Fruit fly (Drosophila melanogaster) whole organism, embryonic: Measurements from ENCODE around the gene Tmep.

Experiments used
- BtbVII ChIP-seq: fragments of 200-800 bp; sonication (Bioruptor generic); optimal IDR thresholded peaks from 3 replicates; lab custom pipeline; 2017; ENCODE audit warnings: missing biosample characterization, mild to moderate bottlenecking, missing genetic modification characterization
- CG10147 ChIP-seq: fragments of 200-800 bp; sonication (Bioruptor generic); optimal IDR thresholded peaks from 2 replicates; lab custom pipeline; 2019; ENCODE audit warnings: missing biosample characterization, mild to moderate bottlenecking, missing genetic modification characterization, moderate library complexity
- CG10209 ChIP-seq: fragments of 200-800 bp; sonication (Bioruptor generic); optimal IDR thresholded peaks from 3 replicates; lab custom pipeline; 2017; ENCODE audit warnings: missing biosample characterization, mild to moderate bottlenecking, missing genetic modification characterization, missing genetic modification reagents
- CG10321 ChIP-seq: fragments of 200-800 bp; sonication (Bioruptor generic); IDR thresholded peaks from 2 replicates; pipeline ENCODE4 v1.3.6; 2022; ENCODE audit warnings: missing biosample characterization, missing genetic modification characterization
- CG10979 ChIP-seq: fragments of 200-800 bp; sonication (Bioruptor generic); optimal IDR thresholded peaks from 2 replicates; lab custom pipeline; 2018; ENCODE audit warnings: missing biosample characterization, mild to moderate bottlenecking, missing genetic modification characterization, moderate library complexity
- CG11504 ChIP-seq: fragments of 200-800 bp; sonication (Bioruptor generic); optimal IDR thresholded peaks from 3 replicates; lab custom pipeline; 2019; ENCODE audit warnings: missing biosample characterization, mild to moderate bottlenecking, missing genetic modification characterization, moderate library complexity
- CG11560 ChIP-seq: fragments of 200-800 bp; sonication (Bioruptor generic); IDR thresholded peaks from 3 replicates; pipeline ENCODE4 v1.3.6; 2022; ENCODE audit warnings: missing biosample characterization, missing genetic modification characterization
- CG1233 ChIP-seq: fragments of 200-800 bp; sonication (Bioruptor generic); optimal IDR thresholded peaks from 4 replicates; lab custom pipeline; 2018; ENCODE audit warnings: missing biosample characterization, mild to moderate bottlenecking, missing genetic modification characterization
- CG12744 ChIP-seq: fragments of 200-800 bp; sonication (Bioruptor generic); optimal IDR thresholded peaks from 2 replicates; lab custom pipeline; 2016; ENCODE audit warnings: missing biosample characterization, missing genetic modification characterization
- CG12942 ChIP-seq: fragments of 200-800 bp; sonication (Bioruptor generic); optimal IDR thresholded peaks from 3 replicates; lab custom pipeline; 2016; ENCODE audit warnings: missing biosample characterization, missing genetic modification characterization
- CG14014 ChIP-seq: fragments of 200-800 bp; sonication (Bioruptor generic); IDR thresholded peaks from 2 replicates; pipeline ENCODE4 v1.3.6; 2022; ENCODE audit warnings: missing biosample characterization, missing genetic modification characterization
- CG17912 ChIP-seq: fragments of 200-800 bp; sonication (Bioruptor generic); optimal IDR thresholded peaks from 2 replicates; lab custom pipeline; 2018; ENCODE audit warnings: missing biosample characterization, mild to moderate bottlenecking, missing genetic modification characterization
- CG2875 ChIP-seq: fragments of 200-800 bp; sonication (Bioruptor generic); optimal IDR thresholded peaks from 2 replicates; lab custom pipeline; 2017; ENCODE audit warnings: missing biosample characterization, mild to moderate bottlenecking, missing genetic modification characterization, missing genetic modification reagents
- CG2889 ChIP-seq: fragments of 200-800 bp; sonication (Bioruptor generic); IDR thresholded peaks from 3 replicates; pipeline ENCODE4 v1.3.6; 2022; ENCODE audit warnings: missing biosample characterization, missing genetic modification characterization
- CG30020 ChIP-seq: fragments of 200-800 bp; optimal IDR thresholded peaks from 2 replicates; lab custom pipeline; 2019; ENCODE audit warnings: missing biosample characterization, mild to moderate bottlenecking, missing genetic modification characterization, moderate library complexity
- CG31441 ChIP-seq: fragments of 200-800 bp; sonication (Bioruptor generic); IDR thresholded peaks from 2 replicates; pipeline ENCODE4 v1.3.6; 2022; ENCODE audit warnings: missing biosample characterization, missing genetic modification characterization
- CG4404 ChIP-seq: fragments of 200-800 bp; sonication (Bioruptor generic); IDR thresholded peaks from 2 replicates; pipeline ENCODE4 v1.3.6; 2022; ENCODE audit warnings: missing biosample characterization, missing genetic modification characterization
- CG5180 ChIP-seq: fragments of 200-800 bp; sonication (Bioruptor generic); optimal IDR thresholded peaks from 3 replicates; lab custom pipeline; 2017; ENCODE audit warnings: missing biosample characterization, missing genetic modification characterization, mild to moderate bottlenecking, moderate library complexity, missing genetic modification reagents
- CG6765 ChIP-seq: fragments of 200-800 bp; sonication (Bioruptor generic); optimal IDR thresholded peaks from 3 replicates; lab custom pipeline; 2017; ENCODE audit warnings: missing biosample characterization, mild to moderate bottlenecking, missing genetic modification characterization
- NfI ChIP-seq: fragments of 200-800 bp; sonication (Bioruptor generic); optimal IDR thresholded peaks from 3 replicates; lab custom pipeline; 2018; ENCODE audit warnings: missing biosample characterization, mild to moderate bottlenecking, missing genetic modification characterization, moderate library complexity
- Scr ChIP-seq: fragments of 200-800 bp; sonication (Bioruptor generic); IDR thresholded peaks from 2 replicates; pipeline ENCODE4 v1.3.6; 2022; ENCODE audit warnings: missing biosample characterization, missing genetic modification characterization; ENCODE audit not compliant: partially characterized antibody
- bcd ChIP-seq: fragments of 200-800 bp; sonication (Bioruptor generic); optimal IDR thresholded peaks from 2 replicates; lab custom pipeline; 2017; ENCODE audit warnings: missing biosample characterization, mild to moderate bottlenecking, missing genetic modification characterization
- cato ChIP-seq: fragments of 200-800 bp; sonication (Bioruptor generic); optimal IDR thresholded peaks from 2 replicates; lab custom pipeline; 2016; ENCODE audit warnings: missing biosample characterization, missing genetic modification characterization, borderline replicate concordance
- dmrt11E ChIP-seq: fragments of 200-800 bp; sonication (Bioruptor generic); optimal IDR thresholded peaks from 3 replicates; lab custom pipeline; 2018; ENCODE audit warnings: missing biosample characterization, mild to moderate bottlenecking, missing genetic modification characterization, moderate library complexity
- dpn ChIP-seq, 2 experiments: fragments of 200-800 bp; sonication (Bioruptor generic); optimal IDR thresholded peaks; 3 replicates each; lab custom pipeline; 2016; ENCODE audit warnings: missing biosample characterization in 2 of 2, missing genetic modification characterization in 2 of 2
- eve ChIP-seq, 2 experiments: fragments of >200 bp; optimal IDR thresholded peaks; 2 replicates each; lab custom pipeline; 2017; ENCODE audit warnings: missing biosample characterization in 2 of 2, missing genetic modification characterization in 2 of 2
- fd102C ChIP-seq: fragments of 200-800 bp; sonication (Bioruptor generic); optimal IDR thresholded peaks from 2 replicates; lab custom pipeline; 2018; ENCODE audit warnings: missing biosample characterization, mild to moderate bottlenecking, missing genetic modification characterization, moderate library complexity
- gce ChIP-seq: fragments of 200-800 bp; sonication (Bioruptor generic); IDR thresholded peaks from 3 replicates; pipeline ENCODE4 v1.3.6; 2022; ENCODE audit warnings: missing biosample characterization, missing genetic modification characterization
- gem ChIP-seq: fragments of 200-800 bp; sonication (Bioruptor generic); optimal IDR thresholded peaks from 2 replicates; lab custom pipeline; 2019; ENCODE audit warnings: missing biosample characterization, mild to moderate bottlenecking, missing genetic modification characterization, moderate library complexity
- inv ChIP-seq: fragments of 200-800 bp; sonication (Bioruptor generic); IDR thresholded peaks from 2 replicates; pipeline ENCODE4 v1.3.6; 2022; ENCODE audit warnings: missing biosample characterization, missing genetic modification characterization; ENCODE audit not compliant: partially characterized antibody
- otp ChIP-seq: fragments of 200-800 bp; sonication (Bioruptor generic); IDR thresholded peaks from 3 replicates; pipeline ENCODE4, ENCODE4 v1.3.6; 2022; ENCODE audit warnings: missing biosample characterization, missing genetic modification characterization
- p53 ChIP-seq: fragments of 200-800 bp; sonication (Bioruptor generic); optimal IDR thresholded peaks from 2 replicates; lab custom pipeline; 2016; ENCODE audit warnings: missing biosample characterization, missing genetic modification characterization
- pita ChIP-seq: fragments of 200-800 bp; sonication (Bioruptor generic); optimal IDR thresholded peaks from 2 replicates; lab custom pipeline; 2017; ENCODE audit warnings: missing biosample characterization, mild to moderate bottlenecking, missing genetic modification characterization
- pnt ChIP-seq: fragments of 200-800 bp; sonication (Bioruptor generic); optimal IDR thresholded peaks from 3 replicates; lab custom pipeline; 2016; ENCODE audit warnings: missing biosample characterization, missing genetic modification characterization
- rib ChIP-seq: fragments of 200-800 bp; sonication (Bioruptor generic); IDR thresholded peaks from 2 replicates; pipeline ENCODE4 v1.3.6; 2022; ENCODE audit warnings: missing biosample characterization, missing genetic modification characterization
- ro ChIP-seq: fragments of 200-800 bp; sonication (Bioruptor generic); IDR thresholded peaks from 2 replicates; pipeline ENCODE4 v1.3.6; 2022; ENCODE audit warnings: missing biosample characterization, missing genetic modification characterization
- run ChIP-seq: fragments of 200-800 bp; sonication (Bioruptor generic); optimal IDR thresholded peaks from 3 replicates; lab custom pipeline; 2018; ENCODE audit warnings: missing biosample characterization, mild to moderate bottlenecking, missing genetic modification characterization
- scrt ChIP-seq: fragments of 200-800 bp; sonication (Bioruptor generic); optimal IDR thresholded peaks from 2 replicates; lab custom pipeline; 2018; ENCODE audit warnings: missing biosample characterization, mild to moderate bottlenecking, missing genetic modification characterization, moderate library complexity
- sd ChIP-seq: fragments of 200-800 bp; sonication (Bioruptor generic); optimal IDR thresholded peaks from 3 replicates; lab custom pipeline; 2018; ENCODE audit warnings: missing biosample characterization, mild to moderate bottlenecking, missing genetic modification characterization, moderate library complexity
- sens ChIP-seq: fragments of 200-800 bp; sonication (Bioruptor generic); peaks from one replicate; lab custom pipeline; 2016; ENCODE audit warnings: missing biosample characterization, missing genetic modification characterization
- sisA ChIP-seq: fragments of 200-800 bp; sonication (Bioruptor generic); IDR thresholded peaks from 2 replicates; pipeline ENCODE4 v1.3.6; 2022; ENCODE audit warnings: missing biosample characterization, missing genetic modification characterization
- sug ChIP-seq: fragments of 200-800 bp; optimal IDR thresholded peaks from 2 replicates; lab custom pipeline; 2019; ENCODE audit warnings: missing biosample characterization, mild to moderate bottlenecking, missing genetic modification characterization, moderate library complexity
- tap ChIP-seq: fragments of 200-800 bp; optimal IDR thresholded peaks from 3 replicates; lab custom pipeline; 2019; ENCODE audit warnings: missing biosample characterization, mild to moderate bottlenecking, missing genetic modification characterization, moderate library complexity
- tgo ChIP-seq: fragments of 200-800 bp; sonication (Bioruptor generic); IDR thresholded peaks from 3 replicates; pipeline ENCODE4 v1.3.6; 2022; ENCODE audit warnings: missing biosample characterization, missing genetic modification characterization
- toy ChIP-seq: fragments of 200-800 bp; sonication (Bioruptor generic); IDR thresholded peaks from 2 replicates; pipeline ENCODE4 v1.3.6; 2022; ENCODE audit warnings: missing biosample characterization, missing genetic modification characterization
- tx ChIP-seq: fragments of 200-800 bp; sonication (Bioruptor generic); optimal IDR thresholded peaks from 2 replicates; lab custom pipeline; 2016; ENCODE audit warnings: missing biosample characterization, missing genetic modification characterization
- wek ChIP-seq: fragments of 200-800 bp; sonication (Bioruptor generic); optimal IDR thresholded peaks from 3 replicates; lab custom pipeline; 2018; ENCODE audit warnings: missing biosample characterization, mild to moderate bottlenecking, missing genetic modification characterization, moderate library complexity
- zen2 ChIP-seq: fragments of 200-800 bp; sonication (Bioruptor generic); IDR thresholded peaks from 3 replicates; pipeline ENCODE4 v1.3.6; 2022; ENCODE audit warnings: missing biosample characterization, missing genetic modification characterization; ENCODE audit not compliant: partially characterized antibody
- zf30C ChIP-seq: fragments of 200-800 bp; sonication (Bioruptor generic); optimal IDR thresholded peaks from 3 replicates; lab custom pipeline; 2018; ENCODE audit warnings: missing biosample characterization, mild to moderate bottlenecking, missing genetic modification characterization

The Tmep gene

DNA sequence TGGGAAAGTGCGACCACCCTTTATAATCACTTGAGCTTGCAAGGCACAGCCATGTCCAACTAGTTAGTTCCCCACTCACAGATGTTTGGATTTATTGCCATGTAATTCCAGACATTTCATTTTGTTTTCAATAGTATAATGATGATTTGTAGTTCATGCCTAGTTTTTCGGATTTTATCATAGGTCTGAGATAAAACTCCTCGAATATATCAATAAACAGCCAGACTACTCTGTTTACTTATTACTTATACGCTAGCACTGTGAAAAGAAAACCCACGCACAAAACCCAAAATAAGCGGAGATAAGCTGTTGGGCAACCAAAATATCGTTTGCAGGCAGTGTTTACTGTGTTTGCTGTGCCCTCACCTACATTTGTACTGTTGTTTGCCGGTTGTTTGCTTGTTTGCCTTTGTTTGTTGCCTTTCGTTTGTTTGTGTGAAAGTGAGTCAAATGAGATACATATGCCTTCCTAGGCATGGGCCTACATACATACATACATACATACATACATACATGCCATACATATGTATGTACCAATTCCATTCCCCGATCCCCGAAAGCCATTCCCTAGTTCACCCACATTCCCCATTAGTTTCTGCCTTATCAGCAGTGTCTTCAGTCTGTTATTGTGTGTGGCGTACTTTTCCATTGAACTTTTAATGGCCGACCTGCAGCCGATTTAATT is 10.3 kb downstream of the Tmep start (continued):
- TF ChIP-seq gem (tag; lab: Kevin White, UChicago) (peak; percentile 79), dmrt11E (tag; lab: Kevin White, UChicago) (peak; percentile 82), CG2889 (GFP tag; lab: Robert Waterston, UW) (0 out of 3 replicates have a peak, but pooled peaks have one; percentile 32), CG10321 (GFP tag; lab: Robert Waterston, UW) (no peak), wek (GFP tag; lab: Kevin White, UChicago) (peak; percentile 76), CG6765 (peak; percentile 71), CG10979 (tag; lab: Kevin White, UChicago) (peak; percentile 71), sd (tag; lab: Kevin White, UChicago) (peak; percentile 86), sisA (peak; percentile 64), dpn (GFP tag; optimal IDR thresholded peaks at IDR 0.05; lab: Kevin White, UChicago) (peak; percentile 50 to 54), gce (no peak; the same call in 2 of the 3 replicates), CG12942 (peak; percentile 43), CG11504 (peak; percentile 74), fd102C (GFP tag; lab: Kevin White, UChicago) (peak; percentile 92), ro (GFP tag; lab: Robert Waterston, UW) (no peak), NfI (peak; percentile 47), run (tag; lab: Kevin White, UChicago) (peak; percentile 43), tgo (GFP tag; lab: Robert Waterston, UW) (no peak; the same call in 2 of the 3 replicates), pita (GFP tag; lab: Kevin White, UChicago) (no peak), cato (GFP tag; lab: Kevin White, UChicago) (peak; percentile 47), zf30C (no peak), scrt (GFP tag; lab: Kevin White, UChicago) (peak; percentile 44), tx (GFP tag; lab: Kevin White, UChicago) (no peak), toy (GFP tag; lab: Robert Waterston, UW) (no peak), eve (GFP tag; optimal IDR thresholded peaks at IDR 0.05; lab: Kevin White, UChicago) (peak in 1 of 2 experiments; percentile 87), CG4404 (GFP tag; lab: Robert Waterston, UW) (peak; percentile 18; the same call in 1 of the 2 replicates), CG31441 (peak; percentile 62; the same call in 1 of the 2 replicates), p53 (GFP tag; lab: Kevin White, UChicago) (peak; percentile 19), CG2875 (GFP tag; lab: Kevin White, UChicago) (peak; percentile 88), CG17912 (peak; percentile 64), CG10209 (GFP tag; lab: Kevin White, UChicago) (peak; percentile 81), inv (GFP tag; lab: Robert Waterston, UW) (no peak), CG30020 (tag; lab: Kevin White, UChicago) (no peak), rib (GFP tag; lab: Robert Waterston, UW) (no peak), bcd (GFP tag; lab: Kevin White, UChicago) (peak; percentile 61), pnt (peak; percentile 61), CG1233 (GFP tag; lab: Kevin White, UChicago) (peak; percentile 77), sug (tag; lab: Kevin White, UChicago) (peak; percentile 58), sens (peak; percentile 98), CG14014 (GFP tag; lab: Robert Waterston, UW) (0 out of 2 replicates have a peak, but pooled peaks have one; percentile 13), tap (tag; lab: Kevin White, UChicago) (peak; percentile 50), CG11560 (tag; lab: Robert Waterston, UW) (no peak), Scr (no peak), BtbVII (peak; percentile 53), CG5180 (GFP tag; lab: Kevin White, UChicago) (peak; percentile 74), otp (peak; percentile 75; the same call in 2 of the 3 replicates), CG12744 (peak; percentile 24), CG10147 (GFP tag; lab: Kevin White, UChicago) (peak; percentile 64), zen2 (no peak)
